Fruit fly (Drosophila melanogaster) whole organism, embryonic: ENCODE results near the gene CG31125.

ENCODE experiments used
- Awh ChIP-seq: fragments of 200-800 bp; sonication (Bioruptor generic); IDR thresholded peaks from 2 replicates; pipeline ENCODE4, ENCODE4 v1.3.6; 2022; ENCODE audit warnings: missing biosample characterization, missing genetic modification characterization
- CG10321 ChIP-seq: fragments of 200-800 bp; sonication (Bioruptor generic); IDR thresholded peaks from 2 replicates; pipeline ENCODE4 v1.3.6; 2022; ENCODE audit warnings: missing biosample characterization, missing genetic modification characterization
- CG10462 ChIP-seq: fragments of 200-800 bp; sonication (Bioruptor generic); optimal IDR thresholded peaks from 2 replicates; lab custom pipeline; 2016; ENCODE audit warnings: missing biosample characterization, missing genetic modification characterization
- CG14014 ChIP-seq: fragments of 200-800 bp; sonication (Bioruptor generic); IDR thresholded peaks from 2 replicates; pipeline ENCODE4 v1.3.6; 2022; ENCODE audit warnings: missing biosample characterization, missing genetic modification characterization
- CG1603 ChIP-seq: fragments of 200-800 bp; sonication (Bioruptor generic); optimal IDR thresholded peaks from 2 replicates; lab custom pipeline; 2019; ENCODE audit warnings: missing biosample characterization, mild to moderate bottlenecking, missing genetic modification characterization, moderate library complexity
- CG16779 ChIP-seq: fragments of 200-800 bp; sonication (Bioruptor generic); IDR thresholded peaks from 2 replicates; pipeline ENCODE4 v1.3.6; 2022; ENCODE audit warnings: missing biosample characterization, missing genetic modification characterization
- CG17829 ChIP-seq: fragments of 200-800 bp; optimal IDR thresholded peaks from 2 replicates; lab custom pipeline; 2019; ENCODE audit warnings: missing biosample characterization, mild to moderate bottlenecking, missing genetic modification characterization, moderate library complexity
- CG1792 ChIP-seq: fragments of 200-800 bp; sonication (Bioruptor generic); optimal IDR thresholded peaks from 2 replicates; lab custom pipeline; 2016; ENCODE audit warnings: missing biosample characterization, missing genetic modification characterization
- CG34376 ChIP-seq: fragments of 200-800 bp; sonication (Bioruptor generic); optimal IDR thresholded peaks from 2 replicates; lab custom pipeline; 2018; ENCODE audit warnings: missing biosample characterization, mild to moderate bottlenecking, missing genetic modification characterization
- CG3847 ChIP-seq: fragments of 200-800 bp; sonication (Bioruptor generic); IDR thresholded peaks from 2 replicates; pipeline ENCODE4 v1.3.6; 2022; ENCODE audit warnings: missing biosample characterization, missing genetic modification characterization
- CG42726 ChIP-seq: fragments of 200-800 bp; sonication (Bioruptor generic); IDR thresholded peaks from 2 replicates; pipeline ENCODE4 v1.3.6; 2022; ENCODE audit warnings: missing biosample characterization, missing genetic modification characterization; ENCODE audit not compliant: partially characterized antibody
- CG4854 ChIP-seq: fragments of 200-800 bp; sonication (Bioruptor generic); optimal IDR thresholded peaks from 2 replicates; lab custom pipeline; 2016; ENCODE audit warnings: missing biosample characterization, missing genetic modification characterization, inconsistent platforms
- CG6683 ChIP-seq: fragments of 200-800 bp; sonication (Bioruptor generic); optimal IDR thresholded peaks from 2 replicates; lab custom pipeline; 2017; ENCODE audit warnings: missing biosample characterization, mild to moderate bottlenecking, missing genetic modification characterization, missing genetic modification reagents
- CG6854 ChIP-seq: fragments of 200-800 bp; sonication (Bioruptor generic); optimal IDR thresholded peaks from 3 replicates; lab custom pipeline; 2017; ENCODE audit warnings: missing biosample characterization, mild to moderate bottlenecking, missing genetic modification characterization
- CG8924 ChIP-seq: fragments of 200-800 bp; optimal IDR thresholded peaks from 3 replicates; lab custom pipeline; 2019; ENCODE audit warnings: missing biosample characterization, mild to moderate bottlenecking, missing genetic modification characterization, moderate library complexity
- Dll ChIP-seq: fragments of 200-800 bp; sonication (Bioruptor generic); IDR thresholded peaks from 4 replicates; pipeline ENCODE4 v1.3.6; 2022; ENCODE audit warnings: missing biosample characterization, missing genetic modification characterization; ENCODE audit not compliant: partially characterized antibody
- HLHmδ ChIP-seq: fragments of 200-800 bp; sonication (Bioruptor generic); optimal IDR thresholded peaks from 2 replicates; lab custom pipeline; 2018; ENCODE audit warnings: missing biosample characterization, mild to moderate bottlenecking, missing genetic modification characterization, moderate library complexity
- Hand ChIP-seq: fragments of 200-800 bp; sonication (Bioruptor generic); optimal IDR thresholded peaks from 2 replicates; lab custom pipeline; 2017; ENCODE audit warnings: mild to moderate bottlenecking, missing biosample characterization, missing genetic modification reagents, missing genetic modification characterization
- MBD-R2 ChIP-seq: fragments of 200-800 bp; sonication (Bioruptor generic); IDR thresholded peaks from 2 replicates; pipeline ENCODE4 v1.3.6; 2022; ENCODE audit warnings: missing biosample characterization, missing genetic modification characterization
- Stat92E ChIP-seq, 3 experiments: fragments of >200 bp in 2 of 3; fragments of 200-800 bp in 1 of 3; sonication (Bioruptor generic) in 1 of 3; optimal IDR thresholded peaks; 2 replicates each; lab custom pipeline; 2017 to 2019; ENCODE audit warnings: missing biosample characterization in 3 of 3, missing genetic modification characterization in 3 of 3, mild to moderate bottlenecking in 1 of 3, moderate library complexity in 1 of 3
- Trl ChIP-seq, 3 experiments: fragments of >200 bp in 2 of 3; fragments of 200-800 bp in 1 of 3; sonication (Bioruptor generic) in 1 of 3; optimal IDR thresholded peaks; 2 replicates in 1 of 3; 3 replicates in 2 of 3; lab custom pipeline; 2016 to 2017; ENCODE audit warnings: missing biosample characterization in 1 of 3, missing genetic modification characterization in 1 of 3
- ato ChIP-seq: fragments of 200-800 bp; sonication (Bioruptor generic); IDR thresholded peaks from 2 replicates; pipeline ENCODE4 v1.3.6; 2022; ENCODE audit warnings: missing biosample characterization, missing genetic modification characterization; ENCODE audit not compliant: partially characterized antibody
- dimm ChIP-seq: fragments of 200-800 bp; sonication (Bioruptor generic); IDR thresholded peaks from 2 replicates; pipeline ENCODE4 v1.3.6; 2022; ENCODE audit warnings: missing biosample characterization, missing genetic modification characterization
- dm ChIP-seq: fragments of 200-800 bp; sonication (Bioruptor generic); optimal IDR thresholded peaks from 3 replicates; lab custom pipeline; 2016; ENCODE audit warnings: missing biosample characterization, missing genetic modification characterization
- en ChIP-seq: fragments of 200-800 bp; sonication (Bioruptor generic); optimal IDR thresholded peaks from 2 replicates; lab custom pipeline; 2016; ENCODE audit warnings: missing biosample characterization, missing genetic modification characterization
- ewg ChIP-seq: fragments of 200-800 bp; sonication (Bioruptor generic); optimal IDR thresholded peaks from 3 replicates; lab custom pipeline; 2017; ENCODE audit warnings: mild to moderate bottlenecking, missing biosample characterization, missing genetic modification reagents, missing genetic modification characterization
- fru ChIP-seq: fragments of >200 bp; optimal IDR thresholded peaks from 2 replicates; lab custom pipeline; 2017
- h ChIP-seq: fragments of >200 bp; optimal IDR thresholded peaks from 2 replicates; lab custom pipeline; 2017
- hth ChIP-seq: fragments of >200 bp; optimal IDR thresholded peaks from 2 replicates; lab custom pipeline; 2017; ENCODE audit warnings: inconsistent platforms
- ind ChIP-seq: fragments of 200-800 bp; sonication (Bioruptor generic); optimal IDR thresholded peaks from 3 replicates; lab custom pipeline; 2016; ENCODE audit warnings: missing biosample characterization, missing genetic modification characterization
- lmd ChIP-seq: fragments of 200-800 bp; sonication (Bioruptor generic); IDR thresholded peaks from 2 replicates; pipeline ENCODE4 v1.3.6; 2022; ENCODE audit warnings: missing biosample characterization, missing genetic modification characterization
- nerfin-1 ChIP-seq: fragments of 200-800 bp; sonication (Bioruptor generic); optimal IDR thresholded peaks from 3 replicates; lab custom pipeline; 2019; ENCODE audit warnings: missing biosample characterization, mild to moderate bottlenecking, missing genetic modification characterization, moderate library complexity
- nerfin-2 ChIP-seq: fragments of 200-800 bp; sonication (Bioruptor generic); IDR thresholded peaks from 2 replicates; pipeline ENCODE4 v1.3.6; 2022; ENCODE audit warnings: missing biosample characterization, missing genetic modification characterization; ENCODE audit not compliant: partially characterized antibody
- onecut ChIP-seq: fragments of 200-800 bp; sonication (Bioruptor generic); IDR thresholded peaks from 2 replicates; pipeline ENCODE4 v1.3.6; 2022; ENCODE audit warnings: missing biosample characterization, missing genetic modification characterization
- pan ChIP-seq, 4 experiments: fragments of >200 bp in 3 of 4; fragments of 200-800 bp in 1 of 4; sonication (Bioruptor generic) in 1 of 4; optimal IDR thresholded peaks in 3 of 4; IDR thresholded peaks in 1 of 4; 2 replicates each; pipeline versions ENCODE4 v1.3.6 to Lab custom; 2017 to 2022; ENCODE audit warnings: missing biosample characterization in 2 of 4, missing genetic modification characterization in 2 of 4, mixed read lengths in 1 of 4
- peb ChIP-seq: fragments of 200-800 bp; sonication (Bioruptor generic); IDR thresholded peaks from 2 replicates; pipeline ENCODE4 v1.3.6; 2022; ENCODE audit warnings: missing biosample characterization, missing genetic modification characterization
- prd ChIP-seq, 3 experiments: fragments of >200 bp in 2 of 3; fragments of 200-800 bp in 1 of 3; sonication (Bioruptor generic) in 1 of 3; optimal IDR thresholded peaks in 2 of 3; IDR thresholded peaks in 1 of 3; 2 replicates in 2 of 3; 3 replicates in 1 of 3; pipeline versions ENCODE4 v1.3.6 to Lab custom; 2017 to 2022; ENCODE audit warnings: missing biosample characterization in 1 of 3, missing genetic modification characterization in 1 of 3
- scrt ChIP-seq: fragments of 200-800 bp; sonication (Bioruptor generic); optimal IDR thresholded peaks from 2 replicates; lab custom pipeline; 2018; ENCODE audit warnings: missing biosample characterization, mild to moderate bottlenecking, missing genetic modification characterization, moderate library complexity
- tio ChIP-seq: fragments of 200-800 bp; sonication (Bioruptor generic); optimal IDR thresholded peaks from 2 replicates; lab custom pipeline; 2017; ENCODE audit warnings: missing biosample characterization, missing genetic modification characterization, inconsistent platforms
- tll ChIP-seq, 2 experiments: fragments of 200-800 bp in 1 of 2; fragments of >200 bp in 1 of 2; sonication (Bioruptor generic) in 1 of 2; optimal IDR thresholded peaks; 2 replicates each; lab custom pipeline; 2017 to 2019; ENCODE audit warnings: missing biosample characterization in 2 of 2, missing genetic modification characterization in 2 of 2, mild to moderate bottlenecking in 1 of 2, moderate library complexity in 1 of 2
- unc-4 ChIP-seq: fragments of 200-800 bp; sonication (Bioruptor generic); IDR thresholded peaks from 2 replicates; pipeline ENCODE4 v1.3.6; 2022; ENCODE audit warnings: missing biosample characterization, missing genetic modification characterization; ENCODE audit not compliant: partially characterized antibody
- unpg ChIP-seq: fragments of 200-800 bp; sonication (Bioruptor generic); optimal IDR thresholded peaks from 3 replicates; lab custom pipeline; 2018; ENCODE audit warnings: missing biosample characterization, mild to moderate bottlenecking, missing genetic modification characterization, moderate library complexity
- zen2 ChIP-seq: fragments of 200-800 bp; sonication (Bioruptor generic); IDR thresholded peaks from 3 replicates; pipeline ENCODE4 v1.3.6; 2022; ENCODE audit warnings: missing biosample characterization, missing genetic modification characterization; ENCODE audit not compliant: partially characterized antibody

CG31125 gene

dm6 chr3R:24634957-24635356 lies 19.7 kb downstream of the CG31125 start, which contains the start of gene MtnF:
TSS of gene MtnF (minus strand) at chr3R:24635165.
- TF ChIP-seq scrt (GFP tag; lab: Kevin White, UChicago) = peak; percentile 93
- peak; percentile 69 for TF ChIP-seq ewg (GFP tag; lab: Kevin White, UChicago)
- no peak for TF ChIP-seq en (GFP tag; lab: Kevin White, UChicago)

- TF ChIP-seq CG17829 (no peak), peb (GFP tag; lab: Robert Waterston, UW) (no peak), MBD-R2 (no peak), Hand (GFP tag; lab: Kevin White, UChicago) (no peak), dm (GFP tag; lab: Kevin White, UChicago) (no peak), hth (no peak), CG4854 (GFP tag; lab: Kevin White, UChicago) (no peak), CG14014 (GFP tag; lab: Robert Waterston, UW) (no peak), CG8924 (tag; lab: Kevin White, UChicago) (no peak), Dll (GFP tag; lab: Robert Waterston, UW) (no peak), nerfin-1 (tag; lab: Kevin White, UChicago) (no peak), unc-4 (GFP tag; lab: Robert Waterston, UW) (no peak), CG1792 (GFP tag; lab: Kevin White, UChicago) (no peak)
- TF ChIP-seq, all 482 proteins: peak for 0
Measured at dm6 chr3R:24634312-24634711, 20.3 kb downstream of the CG31125 start.

- TF ChIP-seq prd (optimal IDR thresholded peaks at IDR 0.05; lab: Kevin White, UChicago) (no peak), prd (GFP tag; IDR thresholded peaks at IDR 0.05; lab: Robert Waterston, UW) (no peak), tll (GFP tag; optimal IDR thresholded peaks at IDR 0.05; lab: Kevin White, UChicago) (peak in 1 of 2 experiments; percentile 62), Awh (GFP tag; lab: Robert Waterston, UW) (peak; percentile 24; the same call in 1 of the 2 replicates), ind (GFP tag; lab: Kevin White, UChicago) (no peak), CG16779 (no peak), en (GFP tag; lab: Kevin White, UChicago) (no peak), onecut (GFP tag; lab: Robert Waterston, UW) (no peak), CG10321 (peak; percentile 99), unpg (GFP tag; lab: Kevin White, UChicago) (no peak), CG34376 (GFP tag; lab: Kevin White, UChicago) (peak; percentile 18), lmd (GFP tag; lab: Robert Waterston, UW) (no peak), nerfin-2 (GFP tag; lab: Robert Waterston, UW) (peak; percentile 40; the same call in 1 of the 2 replicates), tio (GFP tag; lab: Kevin White, UChicago) (no peak), ato (GFP tag; lab: Robert Waterston, UW) (peak; percentile 41; the same call in 1 of the 2 replicates), CG1603 (no peak), pan (optimal IDR thresholded peaks at IDR 0.05; lab: Kevin White, UChicago) (no peak), pan (GFP tag; optimal IDR thresholded peaks at IDR 0.05 in 1 of 2, IDR thresholded peaks at IDR 0.05 in 1 of 2) (no peak), h (lab: Kevin White, UChicago) (no peak), CG6854 (GFP tag; lab: Kevin White, UChicago) (peak; percentile 7), Stat92E (GFP tag; optimal IDR thresholded peaks at IDR 0.05; lab: Kevin White, UChicago) (peak in 1 of 3 experiments; percentile 65), CG42726 (GFP tag; lab: Robert Waterston, UW) (no peak), CG10462 (GFP tag; lab: Kevin White, UChicago) (no peak), CG6683 (GFP tag; lab: Kevin White, UChicago) (no peak), fru (lab: Kevin White, UChicago) (no peak), dimm (GFP tag; lab: Robert Waterston, UW) (no peak), HLHmδ (GFP tag; lab: Kevin White, UChicago) (no peak), zen2 (GFP tag; lab: Robert Waterston, UW) (no peak), Trl (optimal IDR thresholded peaks at IDR 0.05; lab: Kevin White, UChicago) (peak; percentile 51 to 74), Trl (GFP tag; optimal IDR thresholded peaks at IDR 0.05; lab: Kevin White, UChicago) (peak; percentile 14), CG8924 (tag; lab: Kevin White, UChicago) (peak; percentile 30), CG3847 (0 out of 2 replicates have a peak, but pooled peaks have one; percentile 24)
Measured at dm6 chr3R:24629877-24630808, 24.5 kb downstream of the CG31125 start, which contains the start of gene Wsck. TSS of gene Wsck (minus strand) at chr3R:24630075.
